Worm (Caenorhabditis elegans): ENCODE data around the gene srd-56.

- no peak for TF ChIP-seq nfya-2 (GFP tag; IDR thresholded peaks at IDR 0.05)
- no peak for TF ChIP-seq snpc-4 (GFP tag; optimal IDR thresholded peaks at IDR 0.05)
- no peak for TF ChIP-seq snpc-4 (tag; optimal IDR thresholded peaks at IDR 0.05)
Observed at ce11 chrII:7233274-7233673, 30.3 kb upstream of the srd-56 start.
